Worm (Caenorhabditis elegans) whole organism, L1 larva: ENCODE results near the gene Y45F10D.6.
A peak's percentile ranks its signal among the peaks of the same experiment; 100 is the strongest.

ENCODE experiments used
- C34B4.2 ChIP-seq: sonication (generic microtip); optimal IDR thresholded peaks from 2 replicates; lab custom pipeline; 2017; ENCODE audit warnings: mild to moderate bottlenecking, missing genetic modification characterization, missing compliant biosample characterization
- F16B12.6 ChIP-seq: fragments of 150-350 bp; optimal IDR thresholded peaks from 2 replicates; lab custom pipeline; 2014; ENCODE audit warnings: missing biosample characterization, missing genetic modification characterization
- Y116A8C.19 ChIP-seq: sonication (generic microtip); optimal IDR thresholded peaks from 2 replicates; lab custom pipeline; 2016; ENCODE audit warnings: missing compliant biosample characterization, missing genetic modification characterization, borderline replicate concordance
- aly-2 ChIP-seq: fragments of 150-350 bp; optimal IDR thresholded peaks from 2 replicates; lab custom pipeline; 2014; ENCODE audit warnings: missing biosample characterization, missing genetic modification characterization
- ama-1 ChIP-seq: fragments of 150-350 bp; optimal IDR thresholded peaks from 2 replicates; lab custom pipeline; 2014
- blmp-1 ChIP-seq: fragments of 150-350 bp; optimal IDR thresholded peaks from 2 replicates; lab custom pipeline; 2014; ENCODE audit warnings: missing biosample characterization, missing genetic modification characterization
- ceh-63 ChIP-seq: fragments of 200-800 bp; sonication (Bioruptor generic); optimal IDR thresholded peaks from 2 replicates; lab custom pipeline; 2018; ENCODE audit warnings: mild to moderate bottlenecking, missing genetic modification characterization, missing compliant biosample characterization
- ceh-8 ChIP-seq: fragments of 200-800 bp; sonication (Bioruptor generic); optimal IDR thresholded peaks from 2 replicates; lab custom pipeline; 2018; ENCODE audit warnings: mild to moderate bottlenecking, missing genetic modification characterization, moderate library complexity, missing compliant biosample characterization
- ceh-90 ChIP-seq: sonication (generic microtip); optimal IDR thresholded peaks from 2 replicates; lab custom pipeline; 2016; ENCODE audit warnings: missing genetic modification characterization, missing compliant biosample characterization
- dpl-1 ChIP-seq, 3 experiments: fragments of 150-350 bp in 2 of 3; sonication (generic microtip) in 1 of 3; optimal IDR thresholded peaks; 2 replicates each; lab custom pipeline; 2014 to 2017; ENCODE audit warnings: missing biosample characterization in 3 of 3, missing genetic modification characterization in 3 of 3, missing genetic modification reagents in 3 of 3
- dsc-1 ChIP-seq: sonication (generic microtip); optimal IDR thresholded peaks from 2 replicates; lab custom pipeline; 2016; ENCODE audit warnings: mild to moderate bottlenecking, missing genetic modification characterization, missing compliant biosample characterization
- egl-27 ChIP-seq, 2 experiments: fragments of 150-350 bp in 1 of 2; sonication (generic microtip); optimal IDR thresholded peaks; 3 replicates each; lab custom pipeline; 2017 to 2018; ENCODE audit warnings: missing biosample characterization in 2 of 2, missing genetic modification characterization in 2 of 2, missing genetic modification reagents in 2 of 2
- elt-2 ChIP-seq: sonication (generic microtip); optimal IDR thresholded peaks from 2 replicates; lab custom pipeline; 2016; ENCODE audit warnings: missing genetic modification characterization, mild to moderate bottlenecking, inconsistent platforms, missing compliant biosample characterization, missing genetic modification reagents
- fkh-8 ChIP-seq: sonication (generic microtip); optimal IDR thresholded peaks from 2 replicates; lab custom pipeline; 2016; ENCODE audit warnings: mild to moderate bottlenecking, missing genetic modification characterization, missing compliant biosample characterization
- fos-1 ChIP-seq: fragments of 150-350 bp; optimal IDR thresholded peaks from 2 replicates; lab custom pipeline; 2014; ENCODE audit warnings: missing biosample characterization, missing genetic modification characterization
- hlh-4 ChIP-seq: sonication (generic microtip); optimal IDR thresholded peaks from 2 replicates; lab custom pipeline; 2016; ENCODE audit warnings: mild to moderate bottlenecking, missing genetic modification characterization, missing compliant biosample characterization
- jun-1 ChIP-seq: fragments of 150-350 bp; optimal IDR thresholded peaks from 2 replicates; lab custom pipeline; 2014; ENCODE audit warnings: missing biosample characterization, missing genetic modification reagents, missing genetic modification characterization
- lin-13 ChIP-seq: fragments of 150-350 bp; optimal IDR thresholded peaks from 2 replicates; lab custom pipeline; 2014; ENCODE audit warnings: missing biosample characterization, missing genetic modification reagents, missing genetic modification characterization
- lin-35 ChIP-seq, 2 experiments: fragments of 150-350 bp; optimal IDR thresholded peaks; 2 replicates each; lab custom pipeline; 2014; ENCODE audit warnings: missing biosample characterization in 2 of 2, missing genetic modification characterization in 2 of 2, missing genetic modification reagents in 2 of 2
- lir-3 ChIP-seq: sonication (generic microtip); optimal IDR thresholded peaks from 2 replicates; lab custom pipeline; 2016; ENCODE audit warnings: mild to moderate bottlenecking, missing genetic modification characterization, moderate library complexity, missing compliant biosample characterization; ENCODE audit not compliant: poor library complexity
- mab-9 ChIP-seq: fragments of 200-800 bp; sonication (Bioruptor generic); IDR thresholded peaks from 2 replicates; pipeline ENCODE4 v1.3.6; 2022; ENCODE audit warnings: missing genetic modification reagents, missing genetic modification characterization, missing compliant biosample characterization
- mep-1 ChIP-seq: fragments of 150-350 bp; optimal IDR thresholded peaks from 2 replicates; lab custom pipeline; 2014; ENCODE audit warnings: missing biosample characterization, missing genetic modification characterization
- nhr-19 ChIP-seq: fragments of 200-800 bp; sonication (Bioruptor generic); conservative IDR thresholded peaks from 2 replicates; pipeline ENCODE4 v1.3.6; 2022; ENCODE audit warnings: missing genetic modification characterization, missing compliant biosample characterization
- nhr-237 ChIP-seq: fragments of 150-350 bp; optimal IDR thresholded peaks from 2 replicates; lab custom pipeline; 2014; ENCODE audit warnings: missing biosample characterization, missing genetic modification characterization
- nhr-28 ChIP-seq: fragments of 150-350 bp; optimal IDR thresholded peaks from 2 replicates; lab custom pipeline; 2014; ENCODE audit warnings: missing biosample characterization, missing genetic modification characterization
- nhr-84 ChIP-seq: sonication (generic microtip); optimal IDR thresholded peaks from 2 replicates; lab custom pipeline; 2017; ENCODE audit warnings: missing biosample characterization, missing genetic modification characterization
- nhr-90 ChIP-seq: sonication (generic microtip); optimal IDR thresholded peaks from 2 replicates; lab custom pipeline; 2016; ENCODE audit warnings: mild to moderate bottlenecking, missing genetic modification characterization, missing compliant biosample characterization; ENCODE audit not compliant: poor library complexity
- pax-3 ChIP-seq: fragments of 200-800 bp; sonication (Bioruptor generic); optimal IDR thresholded peaks from 2 replicates; lab custom pipeline; 2018; ENCODE audit warnings: mild to moderate bottlenecking, missing genetic modification characterization, moderate library complexity, missing compliant biosample characterization
- pqm-1 ChIP-seq: sonication (generic microtip); optimal IDR thresholded peaks from 3 replicates; lab custom pipeline; 2017; ENCODE audit warnings: missing biosample characterization, missing genetic modification characterization
- rnt-1 ChIP-seq: sonication (generic microtip); optimal IDR thresholded peaks from 2 replicates; lab custom pipeline; 2016; ENCODE audit warnings: mild to moderate bottlenecking, missing genetic modification characterization, moderate library complexity, missing compliant biosample characterization
- snpc-4 ChIP-seq: fragments of 150-350 bp; optimal IDR thresholded peaks from 2 replicates; lab custom pipeline; 2014; ENCODE audit warnings: missing biosample characterization, missing genetic modification characterization
- snu-23 ChIP-seq: sonication (generic microtip); optimal IDR thresholded peaks from 2 replicates; lab custom pipeline; 2016; ENCODE audit warnings: missing genetic modification characterization, missing compliant biosample characterization
- sox-4 ChIP-seq: sonication (generic microtip); optimal IDR thresholded peaks from 2 replicates; lab custom pipeline; 2016; ENCODE audit warnings: missing genetic modification characterization, missing compliant biosample characterization
- sup-37 ChIP-seq: fragments of 200-800 bp; sonication (Bioruptor generic); optimal IDR thresholded peaks from 2 replicates; lab custom pipeline; 2018; ENCODE audit warnings: mild to moderate bottlenecking, missing genetic modification characterization, missing compliant biosample characterization
- tlp-1 ChIP-seq: fragments of 150-350 bp; optimal IDR thresholded peaks from 2 replicates; lab custom pipeline; 2014; ENCODE audit warnings: missing biosample characterization, missing genetic modification characterization
- unc-62 ChIP-seq: fragments of 150-350 bp; optimal IDR thresholded peaks from 2 replicates; lab custom pipeline; 2014; ENCODE audit warnings: missing biosample characterization, missing genetic modification reagents, missing genetic modification characterization
- unc-86 ChIP-seq: sonication (generic microtip); optimal IDR thresholded peaks from 2 replicates; lab custom pipeline; 2016; ENCODE audit warnings: missing genetic modification characterization, missing compliant biosample characterization
- vab-15 ChIP-seq: sonication (generic microtip); optimal IDR thresholded peaks from 2 replicates; lab custom pipeline; 2017; ENCODE audit warnings: missing genotype, mild to moderate bottlenecking, missing genetic modification characterization, missing compliant biosample characterization
- xbp-1 ChIP-seq: sonication (generic microtip); optimal IDR thresholded peaks from 2 replicates; lab custom pipeline; 2016; ENCODE audit warnings: missing genetic modification characterization, missing compliant biosample characterization
- zag-1 ChIP-seq: fragments of 150-350 bp; optimal IDR thresholded peaks from 2 replicates; lab custom pipeline; 2014; ENCODE audit warnings: missing biosample characterization, missing genetic modification characterization
- zip-4 ChIP-seq: fragments of 200-800 bp; sonication (Bioruptor generic); optimal IDR thresholded peaks from 2 replicates; lab custom pipeline; 2018; ENCODE audit warnings: mild to moderate bottlenecking, missing genetic modification characterization, moderate library complexity, missing compliant biosample characterization
- ztf-11 ChIP-seq, 2 experiments: sonication (generic microtip); optimal IDR thresholded peaks; 2 replicates each; lab custom pipeline; 2016 to 2017; ENCODE audit warnings: missing genetic modification characterization in 2 of 2, missing biosample characterization in 1 of 2, missing compliant biosample characterization in 1 of 2
- ztf-4 ChIP-seq: fragments of 150-350 bp; optimal IDR thresholded peaks from 2 replicates; lab custom pipeline; 2014; ENCODE audit warnings: missing biosample characterization, missing genetic modification characterization

Gene Y45F10D.6

ce11 chrIV:13826363-13826762 is 28.7 kb upstream of the Y45F10D.6 start (continued):
- TF ChIP-seq ztf-11 (tag; optimal IDR thresholded peaks at IDR 0.05; lab: Kevin White, UChicago) (no peak), ceh-63 (no peak), elt-2 (tag; lab: Kevin White, UChicago) (peak; percentile 69), rnt-1 (peak; percentile 87), nhr-19 (GFP tag; lab: Robert Waterston, UW) (peak; percentile 65), unc-86 (no peak), unc-62 (GFP tag; lab: Kevin White, UChicago) (no peak), snu-23 (GFP tag; lab: Kevin White, UChicago) (peak; percentile 72), ceh-90 (tag; lab: Kevin White, UChicago) (no peak), fos-1 (tag; lab: Kevin White, UChicago) (no peak), lin-35 (GFP tag; optimal IDR thresholded peaks at IDR 0.05; lab: Kevin White, UChicago) (peak; percentile 18 to 41), nhr-28 (tag; lab: Kevin White, UChicago) (no peak), xbp-1 (no peak), ztf-4 (tag; lab: Kevin White, UChicago) (peak; percentile 24), dpl-1 (GFP tag; optimal IDR thresholded peaks at IDR 0.05; lab: Kevin White, UChicago) (peak in 2 of 3 experiments; percentile 21 to 24), ceh-8 (GFP tag; lab: Kevin White, UChicago) (no peak), nhr-237 (tag; lab: Kevin White, UChicago) (no peak), ama-1 (lab: Kevin White, UChicago) (no peak), Y116A8C.19 (no peak), zip-4 (no peak), vab-15 (tag; lab: Kevin White, UChicago) (no peak), aly-2 (tag; lab: Kevin White, UChicago) (no peak), fkh-8 (tag; lab: Kevin White, UChicago) (no peak), egl-27 (tag; optimal IDR thresholded peaks at IDR 0.05; lab: Kevin White, UChicago) (no peak), lin-13 (GFP tag; lab: Kevin White, UChicago) (no peak), nhr-84 (tag; lab: Kevin White, UChicago) (no peak), lir-3 (tag; lab: Kevin White, UChicago) (no peak), snpc-4 (no peak), nhr-90 (tag; lab: Kevin White, UChicago) (no peak), sox-4 (tag; lab: Kevin White, UChicago) (no peak)

DNA sequence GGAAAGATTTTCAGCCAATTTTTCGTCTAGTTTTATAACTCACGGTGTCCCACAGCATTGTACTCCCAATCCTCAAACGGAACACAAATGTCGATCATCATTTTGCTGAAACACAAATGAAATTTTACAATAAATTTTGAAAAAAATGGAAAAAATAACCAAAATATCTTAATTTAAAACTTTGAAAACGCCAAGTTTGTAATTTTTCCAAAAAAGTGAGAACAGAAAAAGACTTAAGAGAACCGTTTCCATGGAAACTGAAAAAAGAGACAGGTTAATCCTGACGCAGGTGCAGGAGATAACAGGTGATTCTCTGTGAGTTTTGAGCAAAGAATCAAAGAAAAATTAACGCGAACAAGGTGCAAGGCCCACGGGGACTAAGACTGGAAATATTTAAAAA is 23.2 kb upstream of the Y45F10D.6 start, which contains the start of gene Y45F10D.15:
Y45F10D.15 (minus strand) TSS at position 101 of the 400 bp plus-strand sequence.
- TF ChIP-seq sup-37 (GFP tag; lab: Kevin White, UChicago), result no peak
- TF ChIP-seq nhr-19 (GFP tag; lab: Robert Waterston, UW), result no peak
- TF ChIP-seq hlh-4 (tag; lab: Kevin White, UChicago), result no peak
- no peak for TF ChIP-seq C34B4.2
- TF ChIP-seq F16B12.6, result no peak
- no peak for TF ChIP-seq dsc-1 (tag; lab: Kevin White, UChicago)
- TF ChIP-seq pax-3, result no peak
- no peak for TF ChIP-seq snpc-4
- TF ChIP-seq mab-9, result no peak
- no peak for TF ChIP-seq zag-1
- no peak for TF ChIP-seq blmp-1
- no peak for TF ChIP-seq mep-1 (tag; lab: Kevin White, UChicago)
- TF ChIP-seq tlp-1 (tag; lab: Kevin White, UChicago), result no peak
- TF ChIP-seq fkh-8 (tag; lab: Kevin White, UChicago), result no peak
- TF ChIP-seq vab-15 (tag; lab: Kevin White, UChicago), result no peak
- no peak for TF ChIP-seq ceh-63
- no peak for TF ChIP-seq pqm-1
- TF ChIP-seq jun-1 (tag; lab: Kevin White, UChicago), result no peak
- no peak for TF ChIP-seq snu-23 (GFP tag; lab: Kevin White, UChicago)
